Worm (Caenorhabditis elegans): Measurements from ENCODE around the gene ZK418.11.

Gene ZK418.11

ce11 chrIII:7140228-7140710 lies 40.2 kb downstream of the ZK418.11 start:
- TF ChIP-seq F57C9.4 (tag; optimal IDR thresholded peaks at IDR 0.05), result no peak
- peak; percentile 62 for TF ChIP-seq him-1 (tag; optimal IDR thresholded peaks at IDR 0.05)
- peak; percentile 75 for TF ChIP-seq hrde-1 (tag; optimal IDR thresholded peaks at IDR 0.05; ENCODE audit: borderline replicate concordance)
- peak; percentile 50; the same call in 1 of the 2 replicates for TF ChIP-seq attf-3 (GFP tag; conservative IDR thresholded peaks at IDR 0.05)
- TF ChIP-seq lin-35 (GFP tag; optimal IDR thresholded peaks at IDR 0.05), result peak in 1 of 3 experiments; percentile 40
- peak; percentile 55; the same call in 1 of the 2 replicates for TF ChIP-seq rcor-1 (GFP tag; IDR thresholded peaks at IDR 0.05)
- TF ChIP-seq mxl-1 (tag; optimal IDR thresholded peaks at IDR 0.05), result no peak
- no peak for TF ChIP-seq nfya-1 (tag; optimal IDR thresholded peaks at IDR 0.05; ENCODE audit: borderline replicate concordance, insufficient read depth)
- TF ChIP-seq fkh-3 (tag; optimal IDR thresholded peaks at IDR 0.05), result no peak
- TF ChIP-seq chd-7 (tag; optimal IDR thresholded peaks at IDR 0.05), result no peak
- no peak for TF ChIP-seq K11D2.4 (GFP tag; IDR thresholded peaks at IDR 0.05)
- peak; percentile 73 for TF ChIP-seq ekl-4 (GFP tag; IDR thresholded peaks at IDR 0.05)
- TF ChIP-seq somi-1 (GFP tag; optimal IDR thresholded peaks at IDR 0.05), result no peak
- TF ChIP-seq ztf-3 (GFP tag; optimal IDR thresholded peaks at IDR 0.05), result no peak
- no peak for TF ChIP-seq C17E4.6 (GFP tag; IDR thresholded peaks at IDR 0.05)
- TF ChIP-seq aptf-3 (GFP tag; IDR thresholded peaks at IDR 0.05), result no peak
- TF ChIP-seq nhr-90 (tag; optimal IDR thresholded peaks at IDR 0.05), result no peak
- TF ChIP-seq D2030.7 (GFP tag; IDR thresholded peaks at IDR 0.05), result peak; percentile 96
- no peak for TF ChIP-seq attf-5 (GFP tag; optimal IDR thresholded peaks at IDR 0.05)
- TF ChIP-seq snpc-4 (GFP tag; optimal IDR thresholded peaks at IDR 0.05), result peak; percentile 94
- peak; percentile 94 to 98 (median 96) for TF ChIP-seq snpc-4 (tag; optimal IDR thresholded peaks at IDR 0.05)
- TF ChIP-seq F23B12.7 (tag; optimal IDR thresholded peaks at IDR 0.05; ENCODE audit: insufficient read depth), result no peak
- TF ChIP-seq ceh-79 (tag; optimal IDR thresholded peaks at IDR 0.05), result no peak
- TF ChIP-seq tbp1 (GFP tag; optimal IDR thresholded peaks at IDR 0.05), result peak; percentile 78
- TF ChIP-seq repo-1 (tag; optimal IDR thresholded peaks at IDR 0.05), result peak; percentile 39
- no peak for TF ChIP-seq sdz-38 (tag; optimal IDR thresholded peaks at IDR 0.05)
- no peak for TF ChIP-seq rpc-1 (optimal IDR thresholded peaks at IDR 0.05)
- no peak for TF ChIP-seq rpc-1 (tag; optimal IDR thresholded peaks at IDR 0.05)
- 0 out of 2 replicates have a peak, but pooled peaks have one; percentile 18 for TF ChIP-seq ceh-91 (GFP tag; IDR thresholded peaks at IDR 0.05)
- TF ChIP-seq Y79H2A.3 (GFP tag; conservative IDR thresholded peaks at IDR 0.05), result no peak
- TF ChIP-seq athp-1 (tag; optimal IDR thresholded peaks at IDR 0.05), result peak; percentile 28
- no peak for TF ChIP-seq ceh-27 (GFP tag; optimal IDR thresholded peaks at IDR 0.05)
- no peak for TF ChIP-seq F22D6.2 (tag; optimal IDR thresholded peaks at IDR 0.05)
- peak; percentile 8 for TF ChIP-seq ama-1 (optimal IDR thresholded peaks at IDR 0.05)
- no peak for TF ChIP-seq ama-1 (GFP tag; optimal IDR thresholded peaks at IDR 0.05)
- no peak for TF ChIP-seq C06A6.2 (GFP tag; conservative IDR thresholded peaks at IDR 0.05)
- TF ChIP-seq K12H6.12 (tag; optimal IDR thresholded peaks at IDR 0.05), result no peak
- TF ChIP-seq ztf-26 (tag; optimal IDR thresholded peaks at IDR 0.05), result no peak
- no peak for TF ChIP-seq efl-1 (GFP tag; optimal IDR thresholded peaks at IDR 0.05)
- 0 out of 2 replicates have a peak, but pooled peaks have one; percentile 52 for TF ChIP-seq egl-44 (GFP tag; IDR thresholded peaks at IDR 0.05)
- no peak for TF ChIP-seq nhr-27 (tag; optimal IDR thresholded peaks at IDR 0.05)
- TF ChIP-seq snpc-1.3 (tag; optimal IDR thresholded peaks at IDR 0.05; ENCODE audit: insufficient read depth), result peak; percentile 89
- TF ChIP-seq ZK185.1 (tag; optimal IDR thresholded peaks at IDR 0.05; ENCODE audit: poor library complexity, severe bottlenecking), result no peak
- TF ChIP-seq sptf-2 (GFP tag; optimal IDR thresholded peaks at IDR 0.05), result no peak
- TF ChIP-seq snpc-1.1 (tag; optimal IDR thresholded peaks at IDR 0.05; ENCODE audit: insufficient read depth), result peak; percentile 98
- peak; percentile 45; the same call in 1 of the 2 replicates for TF ChIP-seq lin-26 (GFP tag; IDR thresholded peaks at IDR 0.05)
- TF ChIP-seq dpff-1 (tag; optimal IDR thresholded peaks at IDR 0.05), result no peak
- no peak for TF ChIP-seq gei-17 (GFP tag; optimal IDR thresholded peaks at IDR 0.05)
- TF ChIP-seq ceh-100 (GFP tag; IDR thresholded peaks at IDR 0.05), result 0 out of 2 replicates have a peak, but pooled peaks have one; percentile 9
